Fruit fly (Drosophila melanogaster) whole organism, wandering third instar larva: Measurements from ENCODE around the gene CG42322.

ENCODE experiments used
- Abd-B ChIP-seq: fragments of >200 bp; optimal IDR thresholded peaks from 2 replicates; lab custom pipeline; 2017; ENCODE audit warnings: missing biosample characterization, missing genetic modification characterization
- CG32264 ChIP-seq: fragments of 200-800 bp; sonication (Bioruptor generic); optimal IDR thresholded peaks from 2 replicates; lab custom pipeline; 2016; ENCODE audit warnings: missing biosample characterization, missing genetic modification characterization
- CG9705 ChIP-seq: fragments of 200-800 bp; sonication (Bioruptor generic); optimal IDR thresholded peaks from 2 replicates; lab custom pipeline; 2018; ENCODE audit warnings: missing biosample characterization, mild to moderate bottlenecking, missing genetic modification characterization
- CrebA ChIP-seq: fragments of 200-800 bp; sonication (Bioruptor generic); optimal IDR thresholded peaks from 2 replicates; lab custom pipeline; 2016; ENCODE audit warnings: missing biosample characterization, mild to moderate bottlenecking, missing genetic modification characterization, borderline replicate concordance
- Dfd ChIP-seq: fragments of >200 bp; optimal IDR thresholded peaks from 2 replicates; lab custom pipeline; 2017; ENCODE audit warnings: missing biosample characterization, missing genetic modification characterization
- HLH106 ChIP-seq: fragments of 200-800 bp; optimal IDR thresholded peaks from 3 replicates; lab custom pipeline; 2019; ENCODE audit warnings: missing biosample characterization, mild to moderate bottlenecking, missing genetic modification characterization, moderate library complexity
- Hr78 ChIP-seq: fragments of >200 bp; optimal IDR thresholded peaks from 2 replicates; lab custom pipeline; 2017; ENCODE audit warnings: missing biosample characterization, missing genetic modification characterization
- Hr83 ChIP-seq: fragments of 200-300 bp; sonication (Bioruptor generic); optimal IDR thresholded peaks from 2 replicates; lab custom pipeline; 2016; ENCODE audit warnings: missing biosample characterization, mild to moderate bottlenecking, missing genetic modification characterization, moderate library complexity; ENCODE audit not compliant: poor library complexity, severe bottlenecking
- Jra ChIP-seq: sonication (Bioruptor generic); optimal IDR thresholded peaks from 2 replicates; lab custom pipeline; 2016; ENCODE audit warnings: missing biosample characterization, missing genetic modification characterization
- Mio ChIP-seq: sonication (Bioruptor generic); optimal IDR thresholded peaks from 2 replicates; lab custom pipeline; 2016; ENCODE audit warnings: missing biosample characterization, missing genetic modification characterization
- Myc ChIP-seq: fragments of >200 bp; optimal IDR thresholded peaks from 2 replicates; lab custom pipeline; 2017
- N ChIP-seq: fragments of >200 bp; optimal IDR thresholded peaks from 2 replicates; lab custom pipeline; 2018; ENCODE audit warnings: missing biosample characterization, missing external identifiers, missing genetic modification characterization
- OdsH ChIP-seq: fragments of 200-800 bp; sonication (Bioruptor generic); optimal IDR thresholded peaks from 2 replicates; lab custom pipeline; 2016; ENCODE audit warnings: missing biosample characterization, mild to moderate bottlenecking, missing genetic modification characterization
- Rel ChIP-seq, 2 experiments: fragments of 200-800 bp; sonication (Bioruptor generic) in 1 of 2; optimal IDR thresholded peaks; 2 replicates in 1 of 2; 3 replicates in 1 of 2; lab custom pipeline; 2016 to 2019; ENCODE audit warnings: mild to moderate bottlenecking in 2 of 2, missing biosample characterization in 2 of 2, missing genetic modification characterization in 2 of 2, moderate library complexity in 1 of 2
- Sp1 ChIP-seq: fragments of 200-800 bp; sonication (Bioruptor generic); optimal IDR thresholded peaks from 3 replicates; lab custom pipeline; 2019; ENCODE audit warnings: missing biosample characterization, mild to moderate bottlenecking, missing genetic modification characterization, moderate library complexity
- Vsx2 ChIP-seq: fragments of 200-300, 225-300 bp; sonication (Bioruptor generic); optimal IDR thresholded peaks from 2 replicates; lab custom pipeline; 2018; ENCODE audit warnings: missing biosample characterization, missing genetic modification characterization; ENCODE audit not compliant: partially characterized antibody
- br ChIP-seq: fragments of 200-800 bp; sonication (Bioruptor generic); optimal IDR thresholded peaks from 2 replicates; lab custom pipeline; 2016; ENCODE audit warnings: missing biosample characterization, missing genetic modification characterization
- brk ChIP-seq: fragments of 200-800 bp; sonication (Bioruptor generic); optimal IDR thresholded peaks from 2 replicates; lab custom pipeline; 2016; ENCODE audit warnings: missing biosample characterization, mild to moderate bottlenecking, missing genetic modification characterization
- dl ChIP-seq, 2 experiments: fragments of 175-275, 200-275 bp in 1 of 2; fragments of 200-275 bp in 1 of 2; sonication (Bioruptor generic); optimal IDR thresholded peaks; lab custom pipeline; 2018; ENCODE audit warnings: mild to moderate bottlenecking in 2 of 2, missing biosample characterization in 2 of 2, missing genetic modification characterization in 2 of 2, moderate library complexity in 2 of 2; ENCODE audit not compliant: partially characterized antibody in 2 of 2, insufficient read depth in 1 of 2
- dmrt93B ChIP-seq: fragments of 200-800 bp; sonication (Bioruptor generic); optimal IDR thresholded peaks from 2 replicates; lab custom pipeline; 2018; ENCODE audit warnings: missing biosample characterization, mild to moderate bottlenecking, missing genetic modification characterization
- dsf ChIP-seq: sonication (Bioruptor generic); optimal IDR thresholded peaks from 2 replicates; lab custom pipeline; 2016; ENCODE audit warnings: missing biosample characterization, missing genetic modification characterization, borderline replicate concordance
- ey ChIP-seq: fragments of 200-800 bp; sonication (Bioruptor generic); optimal IDR thresholded peaks from 2 replicates; lab custom pipeline; 2016; ENCODE audit warnings: missing biosample characterization, missing genetic modification characterization
- foxo ChIP-seq, 2 experiments: fragments of 200-800 bp; sonication (Bioruptor generic); optimal IDR thresholded peaks; 2 replicates in 1 of 2; 3 replicates in 1 of 2; lab custom pipeline; 2016 to 2017; ENCODE audit warnings: missing biosample characterization in 2 of 2, missing genetic modification characterization in 2 of 2
- fru ChIP-seq: fragments of 200-800 bp; sonication (Bioruptor generic); optimal IDR thresholded peaks from 3 replicates; lab custom pipeline; 2016; ENCODE audit warnings: missing biosample characterization, mild to moderate bottlenecking, missing genetic modification characterization
- h ChIP-seq: fragments of 200-800 bp; sonication (Bioruptor generic); optimal IDR thresholded peaks from 3 replicates; lab custom pipeline; 2016; ENCODE audit warnings: missing biosample characterization, mild to moderate bottlenecking, missing genetic modification characterization
- jim ChIP-seq: fragments of 175-275, 200-325 bp; sonication (Bioruptor generic); optimal IDR thresholded peaks from 2 replicates; lab custom pipeline; 2016; ENCODE audit warnings: missing biosample characterization, mild to moderate bottlenecking, missing genetic modification characterization
- lola ChIP-seq: fragments of >200 bp; optimal IDR thresholded peaks from 2 replicates; lab custom pipeline; 2017; ENCODE audit warnings: missing biosample characterization, missing genetic modification characterization
- pan ChIP-seq: fragments of >200 bp; optimal IDR thresholded peaks from 2 replicates; lab custom pipeline; 2017
- psq ChIP-seq: fragments of 200-800 bp; sonication (Bioruptor generic); optimal IDR thresholded peaks from 3 replicates; lab custom pipeline; 2017; ENCODE audit warnings: missing biosample characterization, mild to moderate bottlenecking, missing genetic modification characterization, moderate library complexity
- rgr ChIP-seq: fragments of 200-800 bp; sonication (Bioruptor generic); optimal IDR thresholded peaks from 3 replicates; lab custom pipeline; 2016; ENCODE audit warnings: missing biosample characterization, mild to moderate bottlenecking, missing genetic modification characterization
- sage ChIP-seq: fragments of 200-800 bp; sonication (Bioruptor generic); optimal IDR thresholded peaks from 2 replicates; lab custom pipeline; 2016; ENCODE audit warnings: missing biosample characterization, mild to moderate bottlenecking, missing genetic modification characterization
- tai ChIP-seq: sonication (Bioruptor generic); optimal IDR thresholded peaks from 2 replicates; lab custom pipeline; 2016; ENCODE audit warnings: missing biosample characterization, missing genetic modification characterization
- usp ChIP-seq: fragments of >200 bp; optimal IDR thresholded peaks from 2 replicates; lab custom pipeline; 2017; ENCODE audit warnings: missing biosample characterization, missing genetic modification characterization

CG42322 gene

DNA sequence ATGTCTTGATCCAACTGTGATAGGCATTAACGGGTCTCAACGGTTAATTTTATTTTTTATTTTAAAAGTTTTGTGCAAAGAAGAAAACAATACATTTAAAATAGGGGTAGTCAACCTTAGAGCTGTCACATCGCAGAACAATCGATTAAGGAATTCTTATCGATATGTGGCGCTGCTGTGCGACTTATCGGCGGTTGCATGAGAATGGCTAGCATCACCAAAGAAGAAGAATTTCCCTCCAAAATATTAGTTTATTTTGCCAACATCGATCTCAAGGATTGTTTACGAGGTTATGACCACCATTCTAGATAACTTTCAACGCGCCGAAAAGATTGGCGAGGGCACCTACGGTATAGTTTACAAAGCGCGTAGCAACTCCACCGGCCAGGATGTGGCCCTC lies 4.5 kb upstream of the CG42322 start, which contains the start of gene Cdk2:
Gene Cdk2, plus strand, starts transcription at position 219 of the 400 bp plus-strand sequence.
- TF ChIP-seq HLH106 (tag; lab: Kevin White, UChicago) (peak; percentile 1), Hr83 (GFP tag; lab: Kevin White, UChicago) (peak; percentile 53), dsf (GFP tag; lab: Kevin White, UChicago) (no peak), foxo (GFP tag; optimal IDR thresholded peaks at IDR 0.05; lab: Kevin White, UChicago) (peak in 1 of 2 experiments; percentile 21), tai (GFP tag; lab: Kevin White, UChicago) (peak; percentile 10), Vsx2 (GFP tag; lab: Kevin White, UChicago) (no peak), ey (GFP tag; lab: Kevin White, UChicago) (no peak)

DNA sequence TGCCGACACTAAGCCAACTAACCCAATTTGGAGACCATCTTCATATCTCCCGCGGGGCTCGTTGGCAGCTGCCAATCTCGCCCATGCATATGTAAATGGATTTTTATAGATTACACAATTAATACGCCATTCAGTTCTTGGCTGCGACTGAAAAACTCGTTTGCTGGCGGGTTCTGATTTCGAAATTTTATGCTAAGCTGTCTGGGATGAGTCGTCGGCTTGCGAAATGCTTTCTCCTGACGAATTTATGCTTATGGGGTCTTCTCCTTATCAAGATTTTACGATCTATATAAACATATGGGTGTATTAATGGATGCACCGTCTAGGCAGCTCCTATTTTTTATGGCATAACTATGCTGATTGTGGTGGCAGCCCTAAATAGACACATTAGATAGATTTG lies 908 bp upstream of the CG42322 start, which contains the start of gene CG17267:
Gene CG17267, minus strand, starts transcription at position 101 of the 400 bp plus-strand sequence.
- TF ChIP-seq Jra (no peak), fru (GFP tag; lab: Kevin White, UChicago) (no peak), rgr (GFP tag; lab: Kevin White, UChicago) (no peak), Sp1 (GFP tag; lab: Kevin White, UChicago) (no peak)
- TF ChIP-seq, all 38 proteins: peak for 0

DNA sequence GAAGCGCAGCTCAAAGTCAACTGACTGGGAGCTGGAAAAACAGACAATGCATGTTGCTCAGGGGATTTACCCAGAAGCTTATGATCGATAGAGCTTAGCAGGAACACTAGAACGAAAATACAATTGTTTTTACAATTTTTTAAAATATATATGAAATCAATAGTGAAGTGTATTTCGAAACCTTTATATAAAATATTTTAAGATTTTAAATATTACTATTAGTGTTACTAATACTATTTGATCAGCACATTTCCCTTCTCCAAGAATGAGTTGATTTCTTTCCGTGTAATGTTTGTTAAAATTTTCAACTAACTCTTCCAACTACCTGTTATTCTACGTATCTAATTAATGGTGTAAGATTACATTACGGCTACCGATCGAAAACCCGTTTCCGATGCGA lies 3.9 kb downstream of the CG42322 start, which contains the start of gene CG31199:
Gene CG31199, minus strand, starts transcription at position 101 of the 400 bp plus-strand sequence.
- TF ChIP-seq CG32264 (GFP tag; lab: Kevin White, UChicago) (no peak), Mio (no peak), OdsH (GFP tag; lab: Kevin White, UChicago) (no peak), CrebA (GFP tag; lab: Kevin White, UChicago) (no peak), brk (GFP tag; lab: Kevin White, UChicago) (no peak), psq (GFP tag; lab: Kevin White, UChicago) (no peak), fru (GFP tag; lab: Kevin White, UChicago) (no peak), Sp1 (GFP tag; lab: Kevin White, UChicago) (no peak), HLH106 (tag; lab: Kevin White, UChicago) (no peak), Abd-B (GFP tag; lab: Kevin White, UChicago) (no peak), dsf (GFP tag; lab: Kevin White, UChicago) (no peak), N (GFP tag; lab: Kevin White, UChicago) (no peak), foxo (GFP tag; optimal IDR thresholded peaks at IDR 0.05; lab: Kevin White, UChicago) (no peak), tai (GFP tag; lab: Kevin White, UChicago) (no peak), CG9705 (GFP tag; lab: Kevin White, UChicago) (no peak)

DNA sequence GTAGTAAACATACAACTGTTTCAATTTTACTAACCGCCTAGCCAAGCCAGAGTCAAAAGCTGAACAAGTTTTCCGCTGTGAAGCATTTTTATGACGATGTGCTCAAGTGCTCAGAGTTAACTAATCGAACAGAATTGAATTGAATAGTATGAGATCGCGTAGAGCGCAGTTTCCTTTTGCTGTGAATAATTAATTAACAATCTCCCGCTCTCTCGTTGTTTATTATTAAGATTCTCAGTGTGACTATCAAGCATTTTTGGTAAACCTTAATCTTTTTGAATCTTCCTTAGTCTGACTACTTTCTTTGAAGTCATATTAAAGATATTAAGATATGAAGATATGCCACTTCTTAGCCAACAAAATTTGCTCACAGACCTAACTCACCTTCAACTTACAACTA lies 5.3 kb downstream of the CG42322 start, which contains the start of gene CG31200:
Gene CG31200, minus strand, starts transcription at position 101 of the 400 bp plus-strand sequence.
- TF ChIP-seq Abd-B (GFP tag; lab: Kevin White, UChicago) (no peak), br (GFP tag; lab: Kevin White, UChicago) (no peak), usp (GFP tag; lab: Kevin White, UChicago) (no peak), Rel (GFP tag; optimal IDR thresholded peaks at IDR 0.05; lab: Kevin White, UChicago) (no peak), Rel (tag; optimal IDR thresholded peaks at IDR 0.05; lab: Kevin White, UChicago) (no peak), h (GFP tag; lab: Kevin White, UChicago) (no peak), Dfd (no peak), sage (no peak)

DNA sequence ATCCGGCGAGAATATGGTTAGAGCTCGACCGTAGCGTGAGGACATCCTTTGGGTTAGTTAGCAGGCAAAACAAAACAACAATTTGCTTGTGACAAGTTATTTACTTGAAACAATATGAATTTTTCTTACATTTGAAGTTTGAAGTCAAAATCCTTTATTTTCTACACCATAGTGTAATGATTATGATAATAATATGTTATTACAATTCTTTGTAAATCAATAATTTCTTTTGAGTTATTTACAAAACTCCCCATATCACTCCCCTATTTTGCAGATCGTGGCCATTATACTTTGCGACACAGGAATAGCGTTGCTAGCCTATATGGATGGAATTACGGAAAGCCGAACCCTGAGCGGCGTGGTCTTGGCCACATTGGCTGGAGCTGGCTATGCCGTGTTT lies 9.1 kb downstream of the CG42322 start, which contains the start of gene Prosalpha4T1:
Gene Prosalpha4T1, minus strand, starts transcription at position 101 of the 400 bp plus-strand sequence.
- TF ChIP-seq Hr78 (GFP tag; lab: Kevin White, UChicago) (no peak), rgr (GFP tag; lab: Kevin White, UChicago) (no peak), Mio (no peak), foxo (GFP tag; optimal IDR thresholded peaks at IDR 0.05; lab: Kevin White, UChicago) (no peak), br (GFP tag; lab: Kevin White, UChicago) (no peak), dl (GFP tag; optimal IDR thresholded peaks at IDR 0.05; lab: Kevin White, UChicago; ENCODE audit: insufficient read depth in 1 of 2, partially characterized antibody in 2 of 2) (no peak), fru (GFP tag; lab: Kevin White, UChicago) (no peak), dmrt93B (no peak), Abd-B (GFP tag; lab: Kevin White, UChicago) (no peak), Jra (no peak), OdsH (GFP tag; lab: Kevin White, UChicago) (no peak), pan (lab: Kevin White, UChicago) (no peak), Myc (no peak), lola (GFP tag; lab: Kevin White, UChicago) (no peak), ey (GFP tag; lab: Kevin White, UChicago) (no peak), CG9705 (GFP tag; lab: Kevin White, UChicago) (no peak), CrebA (GFP tag; lab: Kevin White, UChicago) (no peak), N (GFP tag; lab: Kevin White, UChicago) (no peak), Rel (GFP tag; optimal IDR thresholded peaks at IDR 0.05; lab: Kevin White, UChicago) (no peak), Rel (tag; optimal IDR thresholded peaks at IDR 0.05; lab: Kevin White, UChicago) (no peak), jim (GFP tag; lab: Kevin White, UChicago) (no peak)
